Worm (Caenorhabditis elegans) whole organism, mixed stage, embryonic: Measurements from ENCODE around the gene cyk-7.

ENCODE experiments used
- M03D4.4 ChIP-seq: sonication (generic microtip); optimal IDR thresholded peaks from 2 replicates; lab custom pipeline; 2017; ENCODE audit warnings: mild to moderate bottlenecking, missing genetic modification characterization, missing compliant biosample characterization
- blmp-1 ChIP-seq: fragments of 150-350 bp; optimal IDR thresholded peaks from 2 replicates; lab custom pipeline; 2014; ENCODE audit warnings: missing biosample characterization, missing genetic modification characterization
- ceh-39 ChIP-seq: fragments of 150-350 bp; optimal IDR thresholded peaks from 2 replicates; lab custom pipeline; 2014; ENCODE audit warnings: missing biosample characterization, missing genetic modification characterization
- ceh-43 ChIP-seq: fragments of 200-800 bp; sonication (Bioruptor generic); optimal IDR thresholded peaks from 2 replicates; lab custom pipeline; 2018; ENCODE audit warnings: mild to moderate bottlenecking, missing genetic modification characterization, moderate library complexity, missing compliant biosample characterization
- ceh-83 ChIP-seq: fragments of 200-800 bp; sonication (Bioruptor generic); optimal IDR thresholded peaks from 2 replicates; lab custom pipeline; 2018; ENCODE audit warnings: mild to moderate bottlenecking, missing genetic modification characterization, missing compliant biosample characterization
- cnd-1 ChIP-seq: fragments of 200-800 bp; sonication (Bioruptor generic); optimal IDR thresholded peaks from 2 replicates; lab custom pipeline; 2018; ENCODE audit warnings: mild to moderate bottlenecking, missing genetic modification characterization, missing compliant biosample characterization
- drap-1 ChIP-seq: fragments of 200-800 bp; sonication (Bioruptor generic); optimal IDR thresholded peaks from 3 replicates; lab custom pipeline; 2018; ENCODE audit warnings: mild to moderate bottlenecking, missing genetic modification characterization, missing compliant biosample characterization
- elt-1 ChIP-seq: sonication (generic microtip); optimal IDR thresholded peaks from 2 replicates; lab custom pipeline; 2017; ENCODE audit warnings: missing genetic modification characterization, mild to moderate bottlenecking, missing compliant biosample characterization, antibody characterized with exemption, moderate library complexity, borderline replicate concordance; ENCODE audit not compliant: insufficient read depth
- elt-3 ChIP-seq: fragments of 150-350 bp; optimal IDR thresholded peaks from 2 replicates; lab custom pipeline; 2014; ENCODE audit warnings: missing biosample characterization, missing genetic modification characterization
- flh-1 ChIP-seq: fragments of 200-800 bp; sonication (Bioruptor generic); optimal IDR thresholded peaks from 2 replicates; lab custom pipeline; 2018; ENCODE audit warnings: mild to moderate bottlenecking, missing genetic modification characterization, moderate library complexity, missing compliant biosample characterization
- ham-2 ChIP-seq: fragments of 200-800 bp; sonication (Bioruptor generic); optimal IDR thresholded peaks from 2 replicates; lab custom pipeline; 2018; ENCODE audit warnings: mild to moderate bottlenecking, missing genetic modification characterization, missing compliant biosample characterization
- hlh-1 ChIP-seq: fragments of 150-350 bp; optimal IDR thresholded peaks from 2 replicates; lab custom pipeline; 2014; ENCODE audit warnings: missing biosample characterization, missing genetic modification reagents, missing genetic modification characterization
- lin-13 ChIP-seq: fragments of 150-350 bp; optimal IDR thresholded peaks from 2 replicates; lab custom pipeline; 2014; ENCODE audit warnings: missing biosample characterization, missing genetic modification characterization
- lin-32 ChIP-seq: fragments of 200-800 bp; sonication (Bioruptor generic); optimal IDR thresholded peaks from 2 replicates; lab custom pipeline; 2018; ENCODE audit warnings: mild to moderate bottlenecking, missing genetic modification characterization, missing compliant biosample characterization
- lsy-2 ChIP-seq: fragments of 150-350 bp; optimal IDR thresholded peaks from 2 replicates; lab custom pipeline; 2014; ENCODE audit warnings: missing biosample characterization, missing genetic modification characterization
- mab-5 ChIP-seq: fragments of 150-350 bp; optimal IDR thresholded peaks from 2 replicates; lab custom pipeline; 2014; ENCODE audit warnings: missing biosample characterization, missing genetic modification characterization
- mep-1 ChIP-seq: fragments of 150-350 bp; optimal IDR thresholded peaks from 2 replicates; lab custom pipeline; 2017; ENCODE audit warnings: missing biosample characterization, missing genetic modification reagents, missing genetic modification characterization, inconsistent platforms
- mls-2 ChIP-seq: sonication (generic microtip); optimal IDR thresholded peaks from 2 replicates; lab custom pipeline; 2016; ENCODE audit warnings: mild to moderate bottlenecking, missing genetic modification characterization, moderate library complexity, missing compliant biosample characterization
- nhr-12 ChIP-seq: fragments of 150-350 bp; optimal IDR thresholded peaks from 2 replicates; lab custom pipeline; 2014; ENCODE audit warnings: missing biosample characterization, missing genetic modification characterization
- nhr-2 ChIP-seq: fragments of 150-350 bp; optimal IDR thresholded peaks from 2 replicates; lab custom pipeline; 2014; ENCODE audit warnings: missing biosample characterization, missing genetic modification characterization
- nhr-237 ChIP-seq: fragments of 150-350 bp; optimal IDR thresholded peaks from 2 replicates; lab custom pipeline; 2014; ENCODE audit warnings: missing biosample characterization, missing genetic modification characterization
- nhr-28 ChIP-seq: fragments of 150-350 bp; optimal IDR thresholded peaks from 2 replicates; lab custom pipeline; 2014; ENCODE audit warnings: missing biosample characterization, missing genetic modification characterization
- nhr-76 ChIP-seq: sonication (generic microtip); optimal IDR thresholded peaks from 2 replicates; lab custom pipeline; 2017; ENCODE audit warnings: missing biosample characterization, missing genetic modification characterization
- sem-2 ChIP-seq: fragments of 200-800 bp; sonication (Bioruptor generic); optimal IDR thresholded peaks from 2 replicates; lab custom pipeline; 2018; ENCODE audit warnings: mild to moderate bottlenecking, missing genetic modification characterization, missing compliant biosample characterization
- snpc-4 ChIP-seq: fragments of 150-350 bp; optimal IDR thresholded peaks from 2 replicates; lab custom pipeline; 2014; ENCODE audit warnings: missing biosample characterization, missing genetic modification characterization
- sptf-1 ChIP-seq: sonication (generic microtip); optimal IDR thresholded peaks from 2 replicates; lab custom pipeline; 2017; ENCODE audit warnings: mild to moderate bottlenecking, missing genetic modification characterization, moderate library complexity, missing compliant biosample characterization
- tbx-8 ChIP-seq: fragments of 200-800 bp; sonication (Bioruptor generic); optimal IDR thresholded peaks from 2 replicates; lab custom pipeline; 2018; ENCODE audit warnings: mild to moderate bottlenecking, missing genetic modification characterization, moderate library complexity, missing compliant biosample characterization
- unc-120 ChIP-seq: sonication (generic microtip); optimal IDR thresholded peaks from 2 replicates; lab custom pipeline; 2017; ENCODE audit warnings: missing genetic modification characterization, missing compliant biosample characterization; ENCODE audit not compliant: poor library complexity, severe bottlenecking
- unc-39 ChIP-seq: fragments of 150-350 bp; optimal IDR thresholded peaks from 2 replicates; lab custom pipeline; 2014; ENCODE audit warnings: missing biosample characterization, missing genetic modification characterization
- unc-62 ChIP-seq: fragments of 150-350 bp; optimal IDR thresholded peaks from 2 replicates; lab custom pipeline; 2014; ENCODE audit warnings: missing biosample characterization, missing genetic modification reagents, missing genetic modification characterization
- zip-8 ChIP-seq: fragments of 150-350 bp; optimal IDR thresholded peaks from 2 replicates; lab custom pipeline; 2014; ENCODE audit warnings: missing biosample characterization, missing genetic modification characterization
- ztf-11 ChIP-seq: fragments of 150-350 bp; optimal IDR thresholded peaks from 2 replicates; lab custom pipeline; 2014; ENCODE audit warnings: missing biosample characterization, missing genetic modification characterization

The cyk-7 gene

DNA sequence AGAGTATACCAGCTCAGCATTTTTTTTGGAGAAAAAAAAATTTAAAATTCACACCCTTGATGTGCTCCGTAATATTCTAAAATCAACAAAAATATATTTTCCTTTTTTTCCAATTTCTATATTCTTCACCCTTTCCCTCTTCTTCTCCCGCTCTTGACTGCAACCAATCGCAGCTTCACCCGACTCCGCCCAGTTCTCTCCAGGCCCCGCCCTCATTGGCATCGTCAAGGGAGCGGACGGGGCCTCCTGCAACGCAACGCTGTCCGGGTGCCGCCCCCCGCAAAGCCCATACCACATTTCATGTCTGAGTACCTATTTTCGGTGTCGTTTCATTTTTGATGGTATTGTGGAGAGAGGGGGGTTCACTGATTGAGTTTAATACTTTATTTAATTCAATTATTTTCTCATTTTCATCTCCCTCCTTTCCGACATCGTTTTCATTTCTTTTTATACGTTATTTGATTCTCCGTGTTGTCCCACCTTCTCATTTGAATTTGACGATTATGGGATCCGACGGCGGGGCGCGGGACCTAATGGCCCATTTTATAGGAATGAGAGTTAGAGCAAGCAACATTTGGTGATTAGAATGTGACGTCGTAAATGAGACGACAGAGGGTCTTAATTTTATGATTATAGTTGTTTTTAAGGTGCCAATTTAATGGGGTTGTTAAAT lies 17.1 kb upstream of the cyk-7 start:
- TF ChIP-seq lsy-2 (tag; lab: Kevin White, UChicago): peak; percentile 65
- no peak for TF ChIP-seq sem-2
- TF ChIP-seq, all 35 proteins: peak for 1

DNA sequence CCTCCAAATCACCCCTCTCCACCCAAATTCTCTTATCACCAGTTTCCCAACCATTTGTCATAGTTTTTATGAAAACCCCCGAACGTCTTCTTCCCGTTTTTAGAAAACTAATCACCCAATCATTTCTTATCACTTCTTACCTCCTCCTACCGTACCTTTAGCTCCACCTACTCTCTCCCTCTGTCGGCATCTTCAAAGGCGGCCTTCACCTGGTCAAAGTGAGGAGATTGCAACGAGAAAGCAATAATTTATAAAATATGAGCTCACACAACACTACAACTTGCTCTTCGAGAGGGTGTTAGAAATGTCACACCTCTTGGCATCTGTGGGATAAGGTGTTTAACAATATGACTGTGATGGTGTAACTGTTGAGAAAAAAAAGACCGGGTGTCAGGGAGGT lies 13.8 kb upstream of the cyk-7 start:
- no peak for TF ChIP-seq elt-1 (tag; lab: Kevin White, UChicago)
- TF ChIP-seq snpc-4 (tag; lab: Kevin White, UChicago): no peak
- no peak for TF ChIP-seq zip-8 (tag; lab: Kevin White, UChicago)
- no peak for TF ChIP-seq lsy-2 (tag; lab: Kevin White, UChicago)
- no peak for TF ChIP-seq drap-1 (GFP tag; lab: Kevin White, UChicago)
- no peak for TF ChIP-seq elt-3 (tag; lab: Kevin White, UChicago)
- no peak for TF ChIP-seq ham-2
- TF ChIP-seq sptf-1 (tag; lab: Kevin White, UChicago): no peak
- TF ChIP-seq mab-5 (tag; lab: Kevin White, UChicago): no peak
- TF ChIP-seq nhr-28 (tag; lab: Kevin White, UChicago): no peak
- no peak for TF ChIP-seq hlh-1 (tag; lab: Kevin White, UChicago)

DNA sequence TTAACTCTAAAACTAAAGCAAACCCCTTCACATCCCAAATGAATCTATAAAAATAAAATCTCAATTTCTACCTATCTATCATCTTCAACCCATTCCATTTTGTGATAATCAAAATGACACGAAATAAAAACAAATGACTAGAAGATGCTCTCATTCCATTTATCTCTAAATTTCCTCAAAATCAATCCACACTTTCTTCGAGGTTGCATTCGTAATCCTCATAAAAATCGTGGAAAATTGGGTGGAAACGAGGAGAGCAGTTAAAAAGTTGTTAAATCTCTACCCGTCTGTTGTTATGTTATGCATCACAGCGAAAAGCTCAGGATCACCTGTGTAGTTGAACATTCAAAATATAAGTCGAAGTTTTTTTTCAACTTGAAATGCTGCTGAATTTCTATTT lies 11.7 kb upstream of the cyk-7 start:
- TF ChIP-seq nhr-12 (tag; lab: Kevin White, UChicago): no peak
- no peak for TF ChIP-seq lsy-2 (tag; lab: Kevin White, UChicago)
- TF ChIP-seq M03D4.4 (tag; lab: Kevin White, UChicago): no peak
- TF ChIP-seq unc-120 (tag; lab: Kevin White, UChicago): no peak
- no peak for TF ChIP-seq unc-39 (tag; lab: Kevin White, UChicago)
- TF ChIP-seq flh-1 (GFP tag; lab: Kevin White, UChicago): no peak
- no peak for TF ChIP-seq lin-32 (GFP tag; lab: Kevin White, UChicago)
- TF ChIP-seq unc-62 (GFP tag; lab: Kevin White, UChicago): no peak
- no peak for TF ChIP-seq mls-2 (tag; lab: Kevin White, UChicago)
- TF ChIP-seq lin-13: no peak
- TF ChIP-seq ceh-43 (GFP tag; lab: Kevin White, UChicago): no peak
- no peak for TF ChIP-seq blmp-1 (tag; lab: Kevin White, UChicago)
- TF ChIP-seq drap-1 (GFP tag; lab: Kevin White, UChicago): no peak
- TF ChIP-seq elt-3 (tag; lab: Kevin White, UChicago): no peak
- TF ChIP-seq tbx-8: no peak
- no peak for TF ChIP-seq elt-1 (tag; lab: Kevin White, UChicago)
- TF ChIP-seq ztf-11 (tag; lab: Kevin White, UChicago): no peak
- TF ChIP-seq nhr-237: no peak

DNA sequence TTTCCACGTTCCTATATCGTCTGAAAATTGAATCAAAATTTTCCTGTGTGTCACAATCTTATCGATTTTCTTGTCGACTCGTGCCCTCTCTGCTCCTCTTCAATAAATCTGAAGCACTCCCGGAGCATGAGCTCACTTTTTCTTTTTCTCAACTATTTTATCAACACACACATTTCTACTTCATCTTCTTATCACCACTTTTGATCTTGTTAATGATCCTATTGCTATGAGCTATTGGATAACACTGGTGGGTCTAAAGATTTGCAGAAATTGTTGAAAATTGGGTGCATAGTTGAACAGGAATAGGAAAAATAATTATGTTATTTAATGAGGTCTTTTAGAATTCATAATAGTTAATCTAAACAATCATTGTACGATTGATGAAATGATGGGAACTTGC lies 10.0 kb upstream of the cyk-7 start:
- TF ChIP-seq nhr-28 (tag; lab: Kevin White, UChicago): no peak
- TF ChIP-seq hlh-1 (tag; lab: Kevin White, UChicago): no peak
- TF ChIP-seq sem-2: no peak
- no peak for TF ChIP-seq ceh-83 (GFP tag; lab: Kevin White, UChicago)
- TF ChIP-seq snpc-4 (tag; lab: Kevin White, UChicago): no peak
- no peak for TF ChIP-seq lsy-2 (tag; lab: Kevin White, UChicago)
- no peak for TF ChIP-seq cnd-1 (tag; lab: Kevin White, UChicago)
- no peak for TF ChIP-seq lin-13
- TF ChIP-seq nhr-2 (tag; lab: Kevin White, UChicago): no peak
- TF ChIP-seq sptf-1 (tag; lab: Kevin White, UChicago): no peak

DNA sequence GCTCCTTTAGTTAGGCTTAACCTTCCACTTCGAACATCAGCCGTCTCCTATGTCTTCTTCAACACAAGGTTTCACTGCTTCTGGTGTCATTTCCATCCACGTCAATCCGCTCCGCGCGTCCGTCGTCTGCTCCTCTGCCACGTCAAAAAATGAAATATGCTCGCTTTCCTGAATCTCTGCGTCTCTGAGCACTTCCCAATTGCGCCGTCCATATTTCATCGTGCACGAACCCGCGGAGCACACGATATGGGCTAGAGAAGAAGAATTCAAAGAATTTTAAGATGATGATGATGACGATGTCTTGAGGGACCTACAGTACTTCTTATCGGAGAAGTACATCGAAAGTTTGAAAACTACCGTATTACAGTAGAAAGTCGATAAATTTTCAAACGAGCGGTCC lies 2.2 kb downstream of the cyk-7 start:
- TF ChIP-seq cnd-1 (tag; lab: Kevin White, UChicago) (no peak), elt-1 (tag; lab: Kevin White, UChicago) (no peak), sem-2 (no peak), tbx-8 (no peak), zip-8 (tag; lab: Kevin White, UChicago) (no peak), sptf-1 (tag; lab: Kevin White, UChicago) (no peak), drap-1 (GFP tag; lab: Kevin White, UChicago) (no peak), ceh-39 (tag; lab: Kevin White, UChicago) (no peak), ceh-83 (GFP tag; lab: Kevin White, UChicago) (no peak), nhr-76 (tag; lab: Kevin White, UChicago) (no peak), flh-1 (GFP tag; lab: Kevin White, UChicago) (no peak), M03D4.4 (tag; lab: Kevin White, UChicago) (no peak), mep-1 (tag; lab: Kevin White, UChicago) (no peak), mls-2 (tag; lab: Kevin White, UChicago) (no peak), snpc-4 (tag; lab: Kevin White, UChicago) (no peak), nhr-237 (no peak), hlh-1 (tag; lab: Kevin White, UChicago) (no peak), nhr-2 (tag; lab: Kevin White, UChicago) (no peak), blmp-1 (tag; lab: Kevin White, UChicago) (no peak), unc-120 (tag; lab: Kevin White, UChicago) (no peak)
